Worm (Caenorhabditis elegans) whole organism, young adult: Measurements from ENCODE around the gene ZK563.7.

Source experiments
- F10E7.11 ChIP-seq: sonication (generic microtip); optimal IDR thresholded peaks from 2 replicates; lab custom pipeline; 2017; ENCODE audit warnings: mild to moderate bottlenecking, missing genetic modification characterization, moderate library complexity, missing compliant biosample characterization
- F37B4.10 ChIP-seq: fragments of 200-800 bp; sonication (Bioruptor generic); IDR thresholded peaks from 2 replicates; pipeline ENCODE4 v1.3.6; 2022; ENCODE audit warnings: missing genetic modification characterization, missing compliant biosample characterization
- Y95B8A.8 ChIP-seq: fragments of 200-800 bp; sonication (Bioruptor generic); IDR thresholded peaks from 2 replicates; pipeline ENCODE4 v1.3.6; 2022; ENCODE audit warnings: missing genetic modification reagents, missing genetic modification characterization, missing compliant biosample characterization
- ceh-40 ChIP-seq: fragments of 200-800 bp; sonication (Bioruptor generic); IDR thresholded peaks from 2 replicates; pipeline ENCODE4 v1.3.6; 2022; ENCODE audit warnings: missing genetic modification characterization, missing compliant biosample characterization
- ceh-58 ChIP-seq: fragments of 200-800 bp; sonication (Bioruptor generic); IDR thresholded peaks from 2 replicates; pipeline ENCODE4 v1.3.6; 2022; ENCODE audit warnings: missing genetic modification characterization, missing compliant biosample characterization
- him-1 ChIP-seq: sonication (generic microtip); optimal IDR thresholded peaks from 2 replicates; lab custom pipeline; 2016; ENCODE audit warnings: missing genotype, missing genetic modification reagents, missing genetic modification characterization, missing compliant biosample characterization
- lin-40 ChIP-seq: sonication (generic microtip); optimal IDR thresholded peaks from 2 replicates; lab custom pipeline; 2016; ENCODE audit warnings: missing genetic modification characterization, mild to moderate bottlenecking, missing compliant biosample characterization, missing genotype, missing genetic modification reagents
- pha-4 ChIP-seq: fragments of 150-350 bp; sonication (generic microtip); optimal IDR thresholded peaks from 2 replicates; lab custom pipeline; 2014; ENCODE audit warnings: missing biosample characterization, missing genetic modification reagents, missing genetic modification characterization
- sdz-38 ChIP-seq: sonication (generic microtip); optimal IDR thresholded peaks from 2 replicates; lab custom pipeline; 2016; ENCODE audit warnings: missing genotype, missing genetic modification characterization, missing compliant biosample characterization

DNA sequence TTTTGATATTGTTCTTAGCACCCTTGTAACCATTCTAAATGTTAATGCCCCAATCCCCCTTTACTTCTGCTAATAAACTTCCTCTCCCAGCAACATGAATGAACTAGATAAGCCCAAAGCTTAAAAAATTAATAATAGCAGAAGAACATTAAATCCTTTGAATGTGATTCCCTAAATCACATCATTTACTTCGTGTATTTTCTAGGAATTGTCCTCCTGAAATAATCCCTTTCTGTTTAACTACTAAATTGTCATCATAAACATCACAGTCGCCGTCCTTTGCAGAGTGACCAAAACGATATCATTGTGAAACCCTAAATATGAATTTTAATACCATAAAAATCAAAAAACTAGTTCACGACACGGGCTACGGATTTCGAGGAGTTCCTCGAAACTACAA, 35.8 kb downstream of the ZK563.7 start:
- TF ChIP-seq ceh-58 (no peak), F10E7.11 (tag; lab: Kevin White, UChicago) (no peak), F37B4.10 (GFP tag; lab: Robert Waterston, UW) (no peak), him-1 (tag; lab: Kevin White, UChicago) (no peak), ceh-40 (GFP tag; lab: Robert Waterston, UW) (no peak), lin-40 (tag; lab: Kevin White, UChicago) (no peak), pha-4 (tag; lab: Kevin White, UChicago) (no peak), Y95B8A.8 (GFP tag; lab: Robert Waterston, UW) (no peak), sdz-38 (tag; lab: Kevin White, UChicago) (no peak)
